Worm (Caenorhabditis elegans) whole organism, L4 larva: ENCODE results near the gene C26H9A.4.

Experiments used
- F26F4.8 ChIP-seq: fragments of 200-800 bp; sonication (Bioruptor generic); conservative IDR thresholded peaks from 2 replicates; pipeline ENCODE4 v1.3.6; 2022; ENCODE audit warnings: missing genetic modification characterization, missing compliant biosample characterization
- T20F7.1 ChIP-seq: fragments of 200-800 bp; sonication (Bioruptor generic); optimal IDR thresholded peaks from 2 replicates; lab custom pipeline; 2018; ENCODE audit warnings: mild to moderate bottlenecking, missing genetic modification characterization, missing compliant biosample characterization
- T26A8.4 ChIP-seq: fragments of 200-800 bp; sonication (Bioruptor generic); IDR thresholded peaks from 2 replicates; pipeline ENCODE4 v1.3.6; 2022; ENCODE audit warnings: missing genetic modification characterization, missing compliant biosample characterization
- Y105C5A.15 ChIP-seq: fragments of 200-800 bp; sonication (Bioruptor generic); IDR thresholded peaks from 2 replicates; pipeline ENCODE4 v1.3.6; 2022; ENCODE audit warnings: missing genetic modification characterization, missing compliant biosample characterization
- arid-1 ChIP-seq: fragments of 200-800 bp; sonication (Bioruptor generic); conservative IDR thresholded peaks from 2 replicates; pipeline ENCODE4 v1.3.6; 2022; ENCODE audit warnings: missing genetic modification reagents, missing genetic modification characterization, missing compliant biosample characterization
- ceh-28 ChIP-seq: fragments of 150-350 bp; optimal IDR thresholded peaks from 2 replicates; lab custom pipeline; 2014; ENCODE audit warnings: missing biosample characterization, missing genetic modification reagents, missing genetic modification characterization
- ceh-32 ChIP-seq: sonication (generic microtip); optimal IDR thresholded peaks from 2 replicates; lab custom pipeline; 2016; ENCODE audit warnings: mild to moderate bottlenecking, missing genetic modification characterization, missing compliant biosample characterization; ENCODE audit not compliant: poor library complexity
- daf-16 ChIP-seq, 3 experiments: sonication (generic microtip); optimal IDR thresholded peaks; 2 replicates each; lab custom pipeline; 2016 to 2017; ENCODE audit warnings: missing genetic modification characterization in 3 of 3, missing genetic modification reagents in 3 of 3, mild to moderate bottlenecking in 2 of 3, missing compliant biosample characterization in 2 of 3, missing biosample characterization in 1 of 3, moderate library complexity in 1 of 3
- daf-8 ChIP-seq: fragments of 200-800 bp; sonication (Bioruptor generic); IDR thresholded peaks from 2 replicates; pipeline ENCODE4 v1.3.6; 2022; ENCODE audit warnings: missing genetic modification characterization, missing compliant biosample characterization
- dpl-1 ChIP-seq: fragments of 150-350 bp; optimal IDR thresholded peaks from 2 replicates; lab custom pipeline; 2014; ENCODE audit warnings: missing biosample characterization, missing genetic modification reagents, missing genetic modification characterization
- dve-1 ChIP-seq: sonication (generic microtip); optimal IDR thresholded peaks from 2 replicates; lab custom pipeline; 2017; ENCODE audit warnings: antibody characterized with exemption, mild to moderate bottlenecking, missing genetic modification characterization, missing compliant biosample characterization; ENCODE audit not compliant: insufficient read depth
- egl-43 ChIP-seq: fragments of 200-800 bp; sonication (Bioruptor generic); IDR thresholded peaks from 2 replicates; pipeline ENCODE4 v1.3.6; 2022; ENCODE audit warnings: missing genetic modification reagents, missing genetic modification characterization, missing compliant biosample characterization
- hlh-11 ChIP-seq: fragments of 200-800 bp; sonication (Bioruptor generic); optimal IDR thresholded peaks from 2 replicates; lab custom pipeline; 2018; ENCODE audit warnings: mild to moderate bottlenecking, missing genetic modification characterization, missing compliant biosample characterization
- lim-7 ChIP-seq: fragments of 200-800 bp; sonication (Bioruptor generic); IDR thresholded peaks from 2 replicates; pipeline ENCODE4 v1.3.6; 2022; ENCODE audit warnings: missing genetic modification characterization, missing compliant biosample characterization
- lin-38 ChIP-seq: fragments of 200-800 bp; sonication (Bioruptor generic); IDR thresholded peaks from 2 replicates; pipeline ENCODE4 v1.3.6; 2022; ENCODE audit warnings: missing genetic modification reagents, missing genetic modification characterization, missing compliant biosample characterization
- lsy-2 ChIP-seq, 2 experiments: fragments of 150-350 bp in 1 of 2; sonication (generic microtip) in 1 of 2; optimal IDR thresholded peaks; 2 replicates each; lab custom pipeline; 2014 to 2017; ENCODE audit warnings: missing biosample characterization in 2 of 2, missing genetic modification characterization in 2 of 2
- mdl-1 ChIP-seq, 2 experiments: fragments of 150-350 bp in 1 of 2; sonication (generic microtip) in 1 of 2; optimal IDR thresholded peaks; 2 replicates each; lab custom pipeline; 2014 to 2017; ENCODE audit warnings: missing biosample characterization in 2 of 2, missing genetic modification characterization in 2 of 2
- mep-1 ChIP-seq: fragments of 150-350 bp; sonication (generic microtip); optimal IDR thresholded peaks from 3 replicates; lab custom pipeline; 2014; ENCODE audit warnings: missing biosample characterization, missing genetic modification characterization
- mes-2 ChIP-seq: sonication (generic microtip); optimal IDR thresholded peaks from 2 replicates; lab custom pipeline; 2016; ENCODE audit warnings: missing genotype, mild to moderate bottlenecking, missing genetic modification characterization, missing compliant biosample characterization; ENCODE audit not compliant: poor library complexity, severe bottlenecking
- mxl-2 ChIP-seq: fragments of 200-800 bp; sonication (Bioruptor generic); conservative IDR thresholded peaks from 2 replicates; pipeline ENCODE4 v1.3.6; 2022; ENCODE audit warnings: missing genetic modification reagents, missing genetic modification characterization, missing compliant biosample characterization
- nhr-10 ChIP-seq: fragments of 150-350 bp; optimal IDR thresholded peaks from 2 replicates; lab custom pipeline; 2014; ENCODE audit warnings: missing biosample characterization, missing genetic modification characterization
- nhr-11 ChIP-seq: fragments of 150-350 bp; optimal IDR thresholded peaks from 2 replicates; lab custom pipeline; 2014; ENCODE audit warnings: missing biosample characterization, missing genetic modification characterization
- nhr-237 ChIP-seq: sonication (generic microtip); optimal IDR thresholded peaks from 2 replicates; lab custom pipeline; 2017; ENCODE audit warnings: missing biosample characterization, missing genetic modification characterization
- nhr-25 ChIP-seq: sonication (generic microtip); optimal IDR thresholded peaks from 2 replicates; lab custom pipeline; 2017; ENCODE audit warnings: missing genetic modification characterization, mild to moderate bottlenecking, missing compliant biosample characterization, antibody characterized with exemption, moderate library complexity, borderline replicate concordance; ENCODE audit not compliant: insufficient read depth
- nhr-77 ChIP-seq: fragments of 150-350 bp; optimal IDR thresholded peaks from 2 replicates; lab custom pipeline; 2014; ENCODE audit warnings: missing biosample characterization, missing genetic modification characterization
- pqm-1 ChIP-seq: sonication (generic microtip); optimal IDR thresholded peaks from 2 replicates; lab custom pipeline; 2017; ENCODE audit warnings: missing biosample characterization, missing genetic modification characterization
- saeg-2 ChIP-seq: fragments of 200-800 bp; sonication (Bioruptor generic); IDR thresholded peaks from 2 replicates; pipeline ENCODE4 v1.3.6; 2022; ENCODE audit warnings: missing genetic modification reagents, missing genetic modification characterization, missing compliant biosample characterization
- snpc-4 ChIP-seq: fragments of 150-350 bp; optimal IDR thresholded peaks from 2 replicates; lab custom pipeline; 2014; ENCODE audit warnings: missing biosample characterization, missing genetic modification characterization
- spr-1 ChIP-seq: sonication (generic microtip); optimal IDR thresholded peaks from 2 replicates; lab custom pipeline; 2016; ENCODE audit warnings: mild to moderate bottlenecking, missing genetic modification characterization, missing compliant biosample characterization
- unc-130 ChIP-seq: sonication (generic microtip); optimal IDR thresholded peaks from 2 replicates; lab custom pipeline; 2016; ENCODE audit warnings: missing genetic modification reagents, missing genetic modification characterization, missing compliant biosample characterization
- unc-39 ChIP-seq: sonication (generic microtip); optimal IDR thresholded peaks from 2 replicates; lab custom pipeline; 2017; ENCODE audit warnings: missing biosample characterization, missing genetic modification characterization
- unc-62 ChIP-seq, 3 experiments: fragments of 150-350 bp in 1 of 3; sonication (generic microtip); optimal IDR thresholded peaks in 2 of 3; peaks in 1 of 3; 1 replicate in 1 of 3; 2 replicates in 2 of 3; lab custom pipeline; 2014 to 2017; ENCODE audit warnings: missing biosample characterization in 3 of 3, missing genetic modification characterization in 3 of 3, missing genetic modification reagents in 3 of 3, missing genotype in 1 of 3
- zfp-3 ChIP-seq: fragments of 200-800 bp; sonication (Bioruptor generic); conservative IDR thresholded peaks from 2 replicates; pipeline ENCODE4 v1.3.6; 2022; ENCODE audit warnings: missing genetic modification reagents, missing genetic modification characterization, missing compliant biosample characterization

C26H9A.4 gene

DNA sequence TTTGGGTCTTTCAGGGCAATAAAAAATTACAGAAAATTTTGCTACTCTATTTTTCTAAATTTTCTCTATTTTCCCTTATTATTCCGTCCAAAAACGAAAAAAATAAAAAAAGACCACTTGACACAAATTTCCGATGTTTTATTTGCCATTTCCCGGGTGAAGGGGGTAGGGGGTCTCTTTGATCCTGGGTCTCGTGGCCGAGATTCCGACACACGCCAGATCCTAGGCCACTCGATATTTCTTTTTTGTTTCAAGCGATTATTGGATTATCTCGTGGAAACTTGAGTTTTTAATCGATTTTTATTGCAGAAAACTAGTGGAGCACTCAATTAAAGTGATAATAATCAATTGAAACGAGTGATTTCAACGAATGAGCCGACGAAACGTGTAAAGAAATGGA lies at the start of gene C26H9A.4, which contains the start of gene wdfy-3:
C26H9A.4 (plus strand) TSS at position 317 of the 400 bp plus-strand sequence.
wdfy-3 (plus strand) TSS at position 308 of the 400 bp plus-strand sequence.
- TF ChIP-seq hlh-11 (tag; lab: Kevin White, UChicago), result no peak
- no peak for TF ChIP-seq daf-8 (GFP tag; lab: Robert Waterston, UW)
- TF ChIP-seq dpl-1 (GFP tag; lab: Kevin White, UChicago), result peak; percentile 28
- no peak for TF ChIP-seq lin-38 (GFP tag; lab: Robert Waterston, UW)
- no peak for TF ChIP-seq spr-1 (tag; lab: Kevin White, UChicago)
- TF ChIP-seq unc-39 (tag; lab: Kevin White, UChicago), result no peak
- TF ChIP-seq, all 104 proteins: peak for 1

DNA sequence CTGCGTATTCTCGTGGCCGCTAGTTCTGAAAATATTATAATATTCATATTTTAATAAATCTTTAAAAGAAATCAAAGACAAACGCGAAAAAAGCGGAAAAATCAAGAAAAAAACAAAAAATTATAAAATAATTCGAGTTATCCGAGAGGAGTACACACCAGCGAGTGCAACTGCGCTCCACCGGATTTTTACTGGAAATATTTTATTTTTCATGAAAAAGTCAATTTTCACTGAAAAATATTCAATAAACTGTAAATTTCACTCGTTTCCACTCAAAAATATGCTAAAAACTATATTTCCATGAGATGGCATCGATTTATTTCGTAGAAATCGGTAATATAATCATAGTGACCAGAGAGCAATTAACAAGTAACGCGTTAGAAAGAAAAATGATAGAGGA lies 47.8 kb upstream of the C26H9A.4 start, which contains the start of gene Y55D9A.2:
Y55D9A.2 (minus strand) TSS at position 31 of the 400 bp plus-strand sequence.
- TF ChIP-seq mes-2 (tag; lab: Kevin White, UChicago) (peak; percentile 70), T26A8.4 (no peak), mep-1 (tag; lab: Kevin White, UChicago) (peak; percentile 2), dpl-1 (GFP tag; lab: Kevin White, UChicago) (peak; percentile 40), mdl-1 (tag; optimal IDR thresholded peaks at IDR 0.05; lab: Kevin White, UChicago) (no peak), lin-38 (GFP tag; lab: Robert Waterston, UW) (peak; percentile 90), lsy-2 (tag; optimal IDR thresholded peaks at IDR 0.05; lab: Kevin White, UChicago) (peak in 1 of 2 experiments; percentile 64), nhr-77 (peak; percentile 22), T20F7.1 (GFP tag; lab: Kevin White, UChicago) (peak; percentile 60), dve-1 (tag; lab: Kevin White, UChicago) (no peak), daf-16 (GFP tag; optimal IDR thresholded peaks at IDR 0.05; lab: Kevin White, UChicago) (no peak), daf-16 (tag; optimal IDR thresholded peaks at IDR 0.05; lab: Kevin White, UChicago) (peak; percentile 9), unc-130 (GFP tag; lab: Kevin White, UChicago) (peak; percentile 4)

DNA sequence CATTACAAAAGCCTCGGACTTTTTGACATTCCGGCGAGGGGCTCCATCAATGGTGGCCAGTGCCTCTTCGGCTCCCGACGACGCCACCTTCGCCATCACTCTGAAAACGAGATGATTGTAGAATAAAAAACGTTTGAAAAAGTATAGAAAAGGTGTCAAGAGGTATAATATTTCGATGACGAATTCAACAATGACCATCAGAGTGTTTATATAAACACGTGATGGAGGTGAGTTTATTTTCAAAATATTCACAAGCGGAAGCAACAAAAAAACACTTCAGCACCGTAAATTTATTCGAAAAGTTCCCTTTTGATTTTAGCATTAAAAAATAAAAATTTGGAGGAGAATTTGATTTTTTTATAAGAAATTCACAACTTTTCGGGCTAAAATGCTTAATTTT lies 38.6 kb upstream of the C26H9A.4 start, which contains the start of gene efa-6:
efa-6 (minus strand) TSS at position 101 of the 400 bp plus-strand sequence.
- TF ChIP-seq nhr-11 (tag; lab: Kevin White, UChicago) (no peak), ceh-32 (tag; lab: Kevin White, UChicago) (no peak), lin-38 (GFP tag; lab: Robert Waterston, UW) (no peak), saeg-2 (GFP tag; lab: Robert Waterston, UW) (no peak), arid-1 (GFP tag; lab: Robert Waterston, UW) (no peak), egl-43 (GFP tag; lab: Robert Waterston, UW) (no peak), lim-7 (GFP tag; lab: Robert Waterston, UW) (no peak), nhr-10 (tag; lab: Kevin White, UChicago) (no peak), pqm-1 (tag; lab: Kevin White, UChicago) (no peak), ceh-28 (no peak), nhr-237 (tag; lab: Kevin White, UChicago) (no peak), nhr-25 (no peak), F26F4.8 (GFP tag; lab: Robert Waterston, UW) (no peak), spr-1 (tag; lab: Kevin White, UChicago) (no peak), snpc-4 (tag; lab: Kevin White, UChicago) (no peak), zfp-3 (GFP tag; lab: Robert Waterston, UW) (no peak), unc-62 (GFP tag; optimal IDR thresholded peaks at IDR 0.05 in 1 of 2; lab: Kevin White, UChicago) (no peak), unc-62 (tag; optimal IDR thresholded peaks at IDR 0.05; lab: Kevin White, UChicago) (no peak), mxl-2 (GFP tag; lab: Robert Waterston, UW) (no peak), Y105C5A.15 (GFP tag; lab: Robert Waterston, UW) (no peak)
